Worm (Caenorhabditis elegans) whole organism, early embryonic: Measurements from ENCODE around the gene C45G9.2.

ENCODE experiments used
- B0310.2 ChIP-seq: sonication (generic microtip); optimal IDR thresholded peaks from 2 replicates; lab custom pipeline; 2016; ENCODE audit warnings: mild to moderate bottlenecking, missing genetic modification characterization, missing compliant biosample characterization
- F13C5.2 ChIP-seq: sonication (generic microtip); optimal IDR thresholded peaks from 2 replicates; lab custom pipeline; 2017; ENCODE audit warnings: mild to moderate bottlenecking, missing genetic modification characterization, inconsistent platforms, missing compliant biosample characterization
- aly-1 ChIP-seq: sonication (generic microtip); optimal IDR thresholded peaks from 2 replicates; lab custom pipeline; 2016; ENCODE audit warnings: missing genetic modification characterization, missing compliant biosample characterization
- ama-1 ChIP-seq: fragments of 150-350 bp; optimal IDR thresholded peaks from 2 replicates; lab custom pipeline; 2014
- ceh-13 ChIP-seq: fragments of 200-800 bp; sonication (Bioruptor generic); optimal IDR thresholded peaks from 2 replicates; lab custom pipeline; 2018; ENCODE audit warnings: mild to moderate bottlenecking, missing genetic modification characterization, missing compliant biosample characterization
- ceh-36 ChIP-seq: sonication (generic microtip); optimal IDR thresholded peaks from 2 replicates; lab custom pipeline; 2016; ENCODE audit warnings: missing genetic modification characterization, inconsistent platforms, missing compliant biosample characterization
- ets-7 ChIP-seq: sonication (generic microtip); optimal IDR thresholded peaks from 2 replicates; lab custom pipeline; 2016; ENCODE audit warnings: missing genotype, missing genetic modification characterization, missing compliant biosample characterization
- flt-1 ChIP-seq: fragments of 200-800 bp; sonication (Bioruptor generic); IDR thresholded peaks from 2 replicates; pipeline ENCODE4 v1.3.6; 2022; ENCODE audit warnings: missing genetic modification characterization, missing compliant biosample characterization
- hmbx-1 ChIP-seq: sonication (generic microtip); optimal IDR thresholded peaks from 2 replicates; lab custom pipeline; 2016; ENCODE audit warnings: mild to moderate bottlenecking, missing genetic modification characterization, missing compliant biosample characterization
- hmg-4 ChIP-seq: fragments of 200-800 bp; sonication (Bioruptor generic); optimal IDR thresholded peaks from 2 replicates; lab custom pipeline; 2018; ENCODE audit warnings: mild to moderate bottlenecking, missing genetic modification characterization, missing compliant biosample characterization
- hnd-1 ChIP-seq: sonication (generic microtip); optimal IDR thresholded peaks from 2 replicates; lab custom pipeline; 2016; ENCODE audit warnings: missing genetic modification characterization, missing compliant biosample characterization
- pes-1 ChIP-seq: fragments of 200-800 bp; sonication (Bioruptor generic); IDR thresholded peaks from 2 replicates; pipeline ENCODE4 v1.3.6; 2022; ENCODE audit warnings: missing genetic modification reagents, missing genetic modification characterization, missing compliant biosample characterization
- scrt-1 ChIP-seq: fragments of 200-800 bp; sonication (Bioruptor generic); IDR thresholded peaks from 2 replicates; pipeline ENCODE4 v1.3.6; 2022; ENCODE audit warnings: missing genetic modification characterization, missing compliant biosample characterization
- sea-1 ChIP-seq: fragments of 200-800 bp; sonication (Bioruptor generic); conservative IDR thresholded peaks from 2 replicates; pipeline ENCODE4 v1.3.6; 2022; ENCODE audit warnings: missing genetic modification characterization, missing compliant biosample characterization
- tbx-11 ChIP-seq: fragments of 200-800 bp; sonication (Bioruptor generic); IDR thresholded peaks from 2 replicates; pipeline ENCODE4 v1.3.6; 2022; ENCODE audit warnings: missing genetic modification characterization, missing compliant biosample characterization
- tbx-37 ChIP-seq: fragments of 200-800 bp; sonication (Bioruptor generic); conservative IDR thresholded peaks from 2 replicates; pipeline ENCODE4 v1.3.6; 2022; ENCODE audit warnings: missing genetic modification reagents, missing genetic modification characterization, missing compliant biosample characterization
- tra-4 ChIP-seq: sonication (generic microtip); optimal IDR thresholded peaks from 2 replicates; lab custom pipeline; 2017; ENCODE audit warnings: missing genetic modification characterization, missing compliant biosample characterization

Gene C45G9.2

DNA sequence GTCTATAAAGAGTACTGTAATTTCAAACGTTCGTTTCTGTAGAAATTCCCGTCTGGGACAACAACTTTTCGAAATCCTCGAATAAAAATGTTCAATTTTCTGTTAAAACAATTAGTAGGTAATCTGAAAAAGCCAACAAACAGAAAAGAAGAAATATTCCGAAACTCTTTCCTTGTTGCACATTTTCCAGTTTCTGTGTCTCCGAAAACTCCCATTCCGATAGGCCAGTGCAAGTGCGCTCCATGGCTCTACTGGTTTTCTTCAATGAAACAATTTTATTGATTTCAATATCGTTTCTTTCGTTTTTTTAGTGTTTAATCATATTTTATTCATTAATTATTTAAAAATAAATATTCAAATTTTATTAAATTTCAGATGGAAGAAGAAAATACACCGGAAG, 33.8 kb downstream of the C45G9.2 start, which contains the start of gene F54D8.6:
TSS of gene F54D8.6 (plus strand) at position 370 of the 400 bp plus-strand sequence.
- TF ChIP-seq hmbx-1 (tag; lab: Kevin White, UChicago): no peak
- no peak; the same call in 1 of the 2 replicates for TF ChIP-seq pes-1 (GFP tag; lab: Robert Waterston, UW)
- TF ChIP-seq ets-7 (tag; lab: Kevin White, UChicago): no peak
- no peak for TF ChIP-seq flt-1 (GFP tag; lab: Robert Waterston, UW)
- TF ChIP-seq hmg-4: no peak
- TF ChIP-seq B0310.2 (tag; lab: Kevin White, UChicago): no peak
- no peak for TF ChIP-seq ceh-13 (GFP tag; lab: Kevin White, UChicago)
- no peak for TF ChIP-seq ama-1 (lab: Kevin White, UChicago)
- TF ChIP-seq F13C5.2 (tag; lab: Kevin White, UChicago): no peak
- TF ChIP-seq hnd-1: no peak
- TF ChIP-seq ceh-36: no peak
- no peak for TF ChIP-seq scrt-1 (GFP tag; lab: Robert Waterston, UW)
- TF ChIP-seq sea-1: no peak
- no peak for TF ChIP-seq tbx-11 (GFP tag; lab: Robert Waterston, UW)
- TF ChIP-seq tbx-37 (GFP tag; lab: Robert Waterston, UW): no peak
- no peak for TF ChIP-seq aly-1 (tag; lab: Kevin White, UChicago)
- TF ChIP-seq tra-4: no peak

DNA sequence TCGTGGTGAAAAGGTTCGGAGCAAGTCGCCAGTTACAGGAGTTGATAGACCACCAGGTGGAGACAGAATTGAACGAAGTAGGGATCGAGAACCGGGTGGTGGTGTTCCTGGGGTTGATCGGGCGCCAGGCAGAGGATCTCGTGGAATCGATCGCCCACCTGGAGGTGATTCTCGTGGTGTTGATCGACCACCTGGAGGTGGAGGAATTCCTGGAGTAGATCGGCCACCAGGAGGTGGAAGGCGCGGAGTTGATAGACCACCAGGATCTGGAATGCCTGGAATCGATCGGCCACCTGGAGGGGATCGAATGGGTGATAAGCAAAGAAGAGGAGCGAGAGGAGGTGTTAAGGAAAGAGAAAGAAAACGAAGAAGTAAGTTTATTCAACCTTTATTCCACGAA, 36.6 kb downstream of the C45G9.2 start:
- TF ChIP-seq tbx-37 (GFP tag; lab: Robert Waterston, UW) (no peak), aly-1 (tag; lab: Kevin White, UChicago) (no peak), F13C5.2 (tag; lab: Kevin White, UChicago) (no peak), tra-4 (no peak), ets-7 (tag; lab: Kevin White, UChicago) (no peak)

- TF ChIP-seq hmg-4: peak; percentile 54
- peak; percentile 71 for TF ChIP-seq ama-1 (lab: Kevin White, UChicago)
- no peak for TF ChIP-seq hmbx-1 (tag; lab: Kevin White, UChicago)
- 0 out of 2 replicates have a peak, but pooled peaks have one; percentile 20 for TF ChIP-seq sea-1
- TF ChIP-seq tbx-11 (GFP tag; lab: Robert Waterston, UW): no peak
- TF ChIP-seq scrt-1 (GFP tag; lab: Robert Waterston, UW): 0 out of 2 replicates have a peak, but pooled peaks have one; percentile 42
- peak; percentile 17 for TF ChIP-seq ceh-36
- no peak for TF ChIP-seq B0310.2 (tag; lab: Kevin White, UChicago)
- TF ChIP-seq aly-1 (tag; lab: Kevin White, UChicago): no peak
- TF ChIP-seq tra-4: no peak
Observed at ce11 chrIII:5106893-5107471, 38.1 kb downstream of the C45G9.2 start, which contains the start of gene dpy-17. Gene dpy-17 (plus strand): TSS chrIII:5107330.

- TF ChIP-seq tbx-37 (GFP tag; lab: Robert Waterston, UW) (no peak), ama-1 (lab: Kevin White, UChicago) (no peak), pes-1 (GFP tag; lab: Robert Waterston, UW) (no peak), aly-1 (tag; lab: Kevin White, UChicago) (peak; percentile 74), sea-1 (no peak), hmg-4 (no peak), flt-1 (GFP tag; lab: Robert Waterston, UW) (0 out of 2 replicates have a peak, but pooled peaks have one; percentile 5), ceh-13 (GFP tag; lab: Kevin White, UChicago) (no peak), B0310.2 (tag; lab: Kevin White, UChicago) (no peak), hmbx-1 (tag; lab: Kevin White, UChicago) (no peak), hnd-1 (no peak)
Observed at ce11 chrIII:5107959-5108358, 39.1 kb downstream of the C45G9.2 start.

- peak; percentile 32 for TF ChIP-seq F13C5.2 (tag; lab: Kevin White, UChicago)
- peak; percentile 53 for TF ChIP-seq hmg-4
- TF ChIP-seq sea-1: no peak
Observed at ce11 chrIII:5108746-5109145, 39.9 kb downstream of the C45G9.2 start.

DNA sequence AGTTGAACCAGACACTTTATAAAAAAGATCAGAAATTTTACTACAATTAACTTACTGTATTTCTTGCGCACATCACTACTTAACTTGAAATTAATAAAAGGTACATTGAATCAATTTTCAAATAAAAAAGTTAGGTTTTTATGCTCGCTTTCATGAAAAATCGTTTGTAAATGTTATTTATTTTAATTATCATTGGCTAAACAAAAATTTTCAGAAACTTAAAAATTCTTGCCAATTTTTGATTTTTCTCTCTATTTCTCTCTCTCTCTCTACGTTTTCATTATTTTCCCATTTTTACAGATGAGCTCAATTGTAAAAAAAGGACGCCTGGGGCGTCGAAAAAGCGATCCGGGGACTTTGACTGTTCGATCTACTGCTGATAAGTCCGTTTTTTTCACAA, 40.5 kb downstream of the C45G9.2 start, which contains the start of gene sax-2:
TSS of gene sax-2 (plus strand) at position 301 of the 400 bp plus-strand sequence.
- TF ChIP-seq aly-1 (tag; lab: Kevin White, UChicago): no peak
- TF ChIP-seq tbx-11 (GFP tag; lab: Robert Waterston, UW): no peak
- no peak for TF ChIP-seq ceh-36
- TF ChIP-seq tra-4: no peak
- no peak for TF ChIP-seq hmg-4
- TF ChIP-seq pes-1 (GFP tag; lab: Robert Waterston, UW): no peak
- no peak for TF ChIP-seq scrt-1 (GFP tag; lab: Robert Waterston, UW)
- TF ChIP-seq ceh-13 (GFP tag; lab: Kevin White, UChicago): no peak
- TF ChIP-seq ama-1 (lab: Kevin White, UChicago): no peak
- no peak for TF ChIP-seq sea-1
- no peak for TF ChIP-seq F13C5.2 (tag; lab: Kevin White, UChicago)
- TF ChIP-seq flt-1 (GFP tag; lab: Robert Waterston, UW): no peak
- TF ChIP-seq tbx-37 (GFP tag; lab: Robert Waterston, UW): no peak
- TF ChIP-seq B0310.2 (tag; lab: Kevin White, UChicago): no peak
- TF ChIP-seq hnd-1: no peak
- TF ChIP-seq ets-7 (tag; lab: Kevin White, UChicago): no peak
- TF ChIP-seq hmbx-1 (tag; lab: Kevin White, UChicago): no peak

- TF ChIP-seq hmg-4 (no peak), tbx-37 (GFP tag; lab: Robert Waterston, UW) (no peak), hnd-1 (no peak), hmbx-1 (tag; lab: Kevin White, UChicago) (no peak), scrt-1 (GFP tag; lab: Robert Waterston, UW) (no peak), ama-1 (lab: Kevin White, UChicago) (no peak), sea-1 (no peak), B0310.2 (tag; lab: Kevin White, UChicago) (no peak), ets-7 (tag; lab: Kevin White, UChicago) (no peak), flt-1 (GFP tag; lab: Robert Waterston, UW) (no peak), ceh-36 (no peak), F13C5.2 (tag; lab: Kevin White, UChicago) (no peak), ceh-13 (GFP tag; lab: Kevin White, UChicago) (no peak)
Observed at ce11 chrIII:5112399-5112798, 43.5 kb downstream of the C45G9.2 start.
